Worm (Caenorhabditis elegans): ENCODE data around the gene str-166.

ce11 chrIV:4864524-4864923 is 19.6 kb upstream of the str-166 start:
- TF ChIP-seq lin-13 (GFP tag; optimal IDR thresholded peaks at IDR 0.05) = no peak
- no peak for TF ChIP-seq ama-1 (optimal IDR thresholded peaks at IDR 0.05)
- TF ChIP-seq skn-1 (tag; optimal IDR thresholded peaks at IDR 0.05) = no peak
- TF ChIP-seq sox-4 (tag; optimal IDR thresholded peaks at IDR 0.05) = no peak
- no peak for TF ChIP-seq ces-1 (GFP tag; optimal IDR thresholded peaks at IDR 0.05)
- no peak for TF ChIP-seq nhr-237 (tag; optimal IDR thresholded peaks at IDR 0.05)
- TF ChIP-seq mab-9 (GFP tag; IDR thresholded peaks at IDR 0.05) = no peak
- no peak for TF ChIP-seq nhr-12 (tag; optimal IDR thresholded peaks at IDR 0.05)
- TF ChIP-seq mef-2 (tag; optimal IDR thresholded peaks at IDR 0.05) = no peak
- TF ChIP-seq unc-86 (tag; optimal IDR thresholded peaks at IDR 0.05) = no peak
- no peak for TF ChIP-seq nhr-84 (tag; optimal IDR thresholded peaks at IDR 0.05)
- TF ChIP-seq snpc-4 (tag; optimal IDR thresholded peaks at IDR 0.05) = no peak
- TF ChIP-seq pag-3 (tag; optimal IDR thresholded peaks at IDR 0.05; ENCODE audit: borderline replicate concordance, insufficient read depth) = no peak
- TF ChIP-seq zag-1 (tag; optimal IDR thresholded peaks at IDR 0.05) = no peak
